Worm (Caenorhabditis elegans) whole organism, young adult: ENCODE results near the gene Y82E9BR.3.
A peak's percentile ranks its signal among the peaks of the same experiment; 100 is the strongest.

Experiments
- B0261.1 ChIP-seq: sonication (generic microtip); optimal IDR thresholded peaks from 2 replicates; lab custom pipeline; 2016; ENCODE audit warnings: mild to moderate bottlenecking, missing genetic modification characterization, moderate library complexity, missing compliant biosample characterization
- F10E7.11 ChIP-seq: sonication (generic microtip); optimal IDR thresholded peaks from 2 replicates; lab custom pipeline; 2017; ENCODE audit warnings: mild to moderate bottlenecking, missing genetic modification characterization, moderate library complexity, missing compliant biosample characterization
- F22D6.2 ChIP-seq: sonication (generic microtip); optimal IDR thresholded peaks from 2 replicates; lab custom pipeline; 2016; ENCODE audit warnings: mild to moderate bottlenecking, missing genetic modification characterization, missing compliant biosample characterization
- F23B12.7 ChIP-seq: sonication (generic microtip); optimal IDR thresholded peaks from 2 replicates; lab custom pipeline; 2017; ENCODE audit warnings: missing genetic modification characterization, mild to moderate bottlenecking, missing compliant biosample characterization, antibody characterized with exemption, moderate library complexity; ENCODE audit not compliant: insufficient read depth
- F39B2.1 ChIP-seq: fragments of 200-800 bp; sonication (Bioruptor generic); IDR thresholded peaks from 2 replicates; pipeline ENCODE4 v1.3.6; 2022; ENCODE audit warnings: missing genetic modification reagents, missing genetic modification characterization, missing compliant biosample characterization
- F57A8.1 ChIP-seq: fragments of 200-800 bp; sonication (Bioruptor generic); optimal IDR thresholded peaks from 2 replicates; lab custom pipeline; 2018; ENCODE audit warnings: mild to moderate bottlenecking, missing genetic modification characterization, moderate library complexity, missing compliant biosample characterization
- K11D2.4 ChIP-seq: fragments of 200-800 bp; sonication (Bioruptor generic); IDR thresholded peaks from 2 replicates; pipeline ENCODE4 v1.3.6; 2022; ENCODE audit warnings: missing genetic modification reagents, missing genetic modification characterization, missing compliant biosample characterization
- T07F8.4 ChIP-seq: sonication (generic microtip); optimal IDR thresholded peaks from 2 replicates; lab custom pipeline; 2016; ENCODE audit warnings: mild to moderate bottlenecking, missing genetic modification characterization, moderate library complexity, missing compliant biosample characterization
- Y53G8AR.9 ChIP-seq: fragments of 200-800 bp; sonication (Bioruptor generic); conservative IDR thresholded peaks from 2 replicates; pipeline ENCODE4 v1.3.6; 2022; ENCODE audit warnings: missing genetic modification reagents, missing genetic modification characterization, missing compliant biosample characterization
- Y56A3A.18 ChIP-seq: fragments of 200-800 bp; sonication (Bioruptor generic); IDR thresholded peaks from 2 replicates; pipeline ENCODE4 v1.3.6; 2022; ENCODE audit warnings: missing genetic modification reagents, missing genetic modification characterization, missing compliant biosample characterization
- Y67H2A.10 ChIP-seq: fragments of 200-800 bp; sonication (Bioruptor generic); conservative IDR thresholded peaks from 2 replicates; pipeline ENCODE4 v1.3.6; 2022; ENCODE audit warnings: missing genetic modification reagents, missing genetic modification characterization, missing compliant biosample characterization
- aptf-3 ChIP-seq: fragments of 200-800 bp; sonication (Bioruptor generic); IDR thresholded peaks from 2 replicates; pipeline ENCODE4 v1.3.6; 2022; ENCODE audit warnings: missing genetic modification characterization, missing compliant biosample characterization
- athp-1 ChIP-seq: sonication (generic microtip); optimal IDR thresholded peaks from 2 replicates; lab custom pipeline; 2017; ENCODE audit warnings: mild to moderate bottlenecking, missing genetic modification characterization, missing compliant biosample characterization
- attf-3 ChIP-seq: fragments of 200-800 bp; sonication (Bioruptor generic); conservative IDR thresholded peaks from 2 replicates; pipeline ENCODE4 v1.3.6; 2022; ENCODE audit warnings: missing genetic modification reagents, missing genetic modification characterization, missing compliant biosample characterization
- cebp-1 ChIP-seq, 2 experiments: fragments of 200-800 bp in 1 of 2; sonication (Bioruptor generic) in 1 of 2; sonication (generic microtip) in 1 of 2; IDR thresholded peaks in 1 of 2; optimal IDR thresholded peaks in 1 of 2; 2 replicates each; pipeline versions ENCODE4 v1.3.6 to Lab custom; 2017 to 2022; ENCODE audit warnings: missing compliant biosample characterization in 2 of 2, missing genetic modification characterization in 2 of 2, mild to moderate bottlenecking in 1 of 2, missing genetic modification reagents in 1 of 2, moderate library complexity in 1 of 2
- egl-18 ChIP-seq: fragments of 200-800 bp; sonication (Bioruptor generic); IDR thresholded peaks from 2 replicates; pipeline ENCODE4 v1.3.6; 2022; ENCODE audit warnings: missing genetic modification reagents, missing genetic modification characterization, missing compliant biosample characterization
- ets-4 ChIP-seq: fragments of 200-800 bp; sonication (Bioruptor generic); optimal IDR thresholded peaks from 2 replicates; lab custom pipeline; 2018; ENCODE audit warnings: mild to moderate bottlenecking, missing genetic modification characterization, missing compliant biosample characterization
- gei-17 ChIP-seq: fragments of 200-800 bp; sonication (Bioruptor generic); optimal IDR thresholded peaks from 2 replicates; lab custom pipeline; 2018; ENCODE audit warnings: mild to moderate bottlenecking, missing genetic modification characterization, missing compliant biosample characterization
- hmg-1.2 ChIP-seq: fragments of 200-800 bp; sonication (Bioruptor generic); IDR thresholded peaks from 2 replicates; pipeline ENCODE4 v1.3.6; 2022; ENCODE audit warnings: missing genetic modification reagents, missing genetic modification characterization, missing compliant biosample characterization
- lsl-1 ChIP-seq: fragments of 200-800 bp; sonication (Bioruptor generic); optimal IDR thresholded peaks from 2 replicates; lab custom pipeline; 2018; ENCODE audit warnings: mild to moderate bottlenecking, missing genetic modification characterization, moderate library complexity, missing compliant biosample characterization
- madf-6 ChIP-seq: fragments of 200-800 bp; sonication (Bioruptor generic); IDR thresholded peaks from 2 replicates; pipeline ENCODE4 v1.3.6; 2022; ENCODE audit warnings: missing genetic modification reagents, missing genetic modification characterization, missing compliant biosample characterization
- nfya-2 ChIP-seq: fragments of 200-800 bp; sonication (Bioruptor generic); IDR thresholded peaks from 2 replicates; pipeline ENCODE4 v1.3.6; 2022; ENCODE audit warnings: missing genetic modification reagents, missing genetic modification characterization, missing compliant biosample characterization
- nfyb-1 ChIP-seq: fragments of 200-800 bp; sonication (Bioruptor generic); IDR thresholded peaks from 2 replicates; pipeline ENCODE4 v1.3.6; 2022; ENCODE audit warnings: missing genetic modification reagents, missing genetic modification characterization, missing compliant biosample characterization
- nhr-179 ChIP-seq: sonication (generic microtip); optimal IDR thresholded peaks from 2 replicates; lab custom pipeline; 2016; ENCODE audit warnings: mild to moderate bottlenecking, missing genetic modification characterization, missing compliant biosample characterization
- rpc-1 ChIP-seq, 2 experiments: fragments of 150-350 bp in 1 of 2; sonication (generic microtip) in 1 of 2; optimal IDR thresholded peaks; 2 replicates each; lab custom pipeline; 2014 to 2018; ENCODE audit warnings: missing biosample characterization in 1 of 2, missing genetic modification characterization in 1 of 2, missing genetic modification reagents in 1 of 2, missing genotype in 1 of 2
- sea-2 ChIP-seq: fragments of 200-800 bp; sonication (Bioruptor generic); IDR thresholded peaks from 2 replicates; pipeline ENCODE4 v1.3.6; 2022; ENCODE audit warnings: missing genetic modification characterization, missing compliant biosample characterization
- snpc-3.4 ChIP-seq: sonication (generic microtip); optimal IDR thresholded peaks from 2 replicates; lab custom pipeline; 2017; ENCODE audit warnings: missing genetic modification characterization, mild to moderate bottlenecking, missing compliant biosample characterization, antibody characterized with exemption, moderate library complexity, missing genotype, missing genetic modification reagents
- somi-1 ChIP-seq: fragments of 200-800 bp; sonication (Bioruptor generic); optimal IDR thresholded peaks from 2 replicates; lab custom pipeline; 2018; ENCODE audit warnings: mild to moderate bottlenecking, missing genetic modification characterization, missing compliant biosample characterization
- tbx-9 ChIP-seq: sonication (generic microtip); optimal IDR thresholded peaks from 2 replicates; lab custom pipeline; 2016; ENCODE audit warnings: borderline replicate concordance, missing genetic modification characterization, inconsistent platforms, missing compliant biosample characterization
- zfh-2 ChIP-seq: fragments of 200-800 bp; sonication (Bioruptor generic); conservative IDR thresholded peaks from 2 replicates; pipeline ENCODE4 v1.3.6; 2022; ENCODE audit warnings: missing genetic modification reagents, missing genetic modification characterization, missing compliant biosample characterization
- ztf-25 ChIP-seq: fragments of 200-800 bp; sonication (Bioruptor generic); IDR thresholded peaks from 2 replicates; pipeline ENCODE4 v1.3.6; 2022; ENCODE audit warnings: missing genetic modification reagents, missing genetic modification characterization, missing compliant biosample characterization
- ztf-3 ChIP-seq: fragments of 200-800 bp; sonication (Bioruptor generic); optimal IDR thresholded peaks from 2 replicates; lab custom pipeline; 2018; ENCODE audit warnings: mild to moderate bottlenecking, missing genetic modification characterization, missing compliant biosample characterization

The Y82E9BR.3 gene

DNA sequence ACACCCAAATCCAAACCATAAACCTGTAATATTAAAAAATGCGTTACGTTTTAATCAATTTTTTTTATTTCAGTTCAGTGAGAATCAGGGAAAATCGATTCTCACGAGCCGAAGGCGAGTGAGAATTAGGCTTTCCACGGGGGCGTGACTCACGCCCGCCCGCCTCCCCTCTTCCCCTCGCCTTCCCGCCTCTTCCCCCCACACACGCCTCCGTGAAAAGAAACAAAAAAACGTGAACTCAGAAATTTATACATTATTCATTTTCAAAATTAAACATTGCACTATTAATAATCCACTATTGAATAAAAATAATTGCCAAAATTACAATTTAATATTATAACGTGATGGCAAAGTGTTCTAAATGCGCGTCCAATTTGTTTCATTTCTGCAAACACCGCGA is 27.8 kb downstream of the Y82E9BR.3 start:
- TF ChIP-seq zfh-2 (GFP tag; lab: Robert Waterston, UW) (peak; percentile 65; the same call in 1 of the 2 replicates), ztf-25 (GFP tag; lab: Robert Waterston, UW) (no peak)

DNA sequence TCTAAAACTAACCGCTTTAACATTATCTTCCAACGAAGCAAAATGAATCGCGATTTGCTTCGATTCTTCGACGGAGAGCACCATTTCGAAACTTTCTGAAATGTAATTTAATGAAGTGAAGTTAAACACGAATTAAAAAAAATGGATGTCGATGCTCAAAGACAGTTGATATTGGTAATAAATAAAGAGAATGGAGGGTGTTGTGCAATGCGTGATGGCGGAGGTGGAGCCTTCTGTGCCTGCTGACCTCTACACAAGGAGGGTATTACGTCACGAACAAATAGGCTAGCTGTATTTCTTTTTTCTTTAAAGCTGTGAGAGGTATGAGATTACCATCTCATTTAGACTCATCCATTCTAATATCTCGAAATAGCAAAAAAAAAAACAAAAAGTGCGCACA is 36.7 kb downstream of the Y82E9BR.3 start, which contains the start of gene Y82E9BR.17:
Gene Y82E9BR.17, minus strand, starts transcription at position 101 of the 400 bp plus-strand sequence.
- no peak for TF ChIP-seq aptf-3 (GFP tag; lab: Robert Waterston, UW)
- TF ChIP-seq B0261.1 (tag; lab: Kevin White, UChicago), result no peak
- no peak for TF ChIP-seq ztf-3 (GFP tag; lab: Kevin White, UChicago)
- no peak for TF ChIP-seq T07F8.4 (tag; lab: Kevin White, UChicago)
- no peak for TF ChIP-seq Y67H2A.10
- TF ChIP-seq F22D6.2 (tag; lab: Kevin White, UChicago), result no peak
- TF ChIP-seq F23B12.7 (tag; lab: Kevin White, UChicago), result no peak
- TF ChIP-seq hmg-1.2 (GFP tag; lab: Robert Waterston, UW), result no peak
- TF ChIP-seq nfya-2 (GFP tag; lab: Robert Waterston, UW), result no peak
- no peak for TF ChIP-seq snpc-3.4
- TF ChIP-seq lsl-1 (GFP tag; lab: Kevin White, UChicago), result no peak
- no peak for TF ChIP-seq Y53G8AR.9 (GFP tag; lab: Robert Waterston, UW)
- TF ChIP-seq attf-3 (GFP tag; lab: Robert Waterston, UW), result no peak
- no peak for TF ChIP-seq F57A8.1 (GFP tag; lab: Kevin White, UChicago)
- TF ChIP-seq madf-6, result no peak
- TF ChIP-seq sea-2 (GFP tag; lab: Robert Waterston, UW), result no peak
- TF ChIP-seq rpc-1 (optimal IDR thresholded peaks at IDR 0.05; lab: Kevin White, UChicago), result no peak
- TF ChIP-seq rpc-1 (tag; optimal IDR thresholded peaks at IDR 0.05; lab: Kevin White, UChicago), result no peak
- no peak for TF ChIP-seq egl-18 (GFP tag; lab: Robert Waterston, UW)
- no peak for TF ChIP-seq somi-1 (GFP tag; lab: Kevin White, UChicago)
- TF ChIP-seq athp-1 (tag; lab: Kevin White, UChicago), result no peak

DNA sequence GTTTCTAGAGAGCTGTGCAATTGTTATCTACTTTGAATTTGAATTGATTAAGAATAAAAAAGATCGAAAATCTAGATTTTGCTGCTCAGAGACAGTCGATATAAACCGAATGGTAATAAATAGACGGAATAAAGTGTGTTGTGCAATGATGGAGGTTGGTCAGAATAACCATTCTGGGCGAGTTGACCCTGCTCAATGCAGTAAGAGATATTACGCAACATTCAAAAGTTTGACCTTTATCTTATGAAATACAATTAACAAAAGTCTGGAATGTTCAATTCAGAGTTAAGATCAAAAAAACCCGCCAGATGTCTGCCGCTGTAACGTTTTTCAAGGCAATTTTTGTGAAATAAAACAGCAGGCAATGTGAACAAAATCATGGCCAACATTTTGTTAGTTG is 37.9 kb downstream of the Y82E9BR.3 start:
- no peak for TF ChIP-seq cebp-1 (GFP tag; IDR thresholded peaks at IDR 0.05; lab: Robert Waterston, UW)
- TF ChIP-seq cebp-1 (tag; optimal IDR thresholded peaks at IDR 0.05; lab: Kevin White, UChicago), result no peak
- TF ChIP-seq Y56A3A.18, result no peak
- no peak for TF ChIP-seq F10E7.11 (tag; lab: Kevin White, UChicago)
- TF ChIP-seq nhr-179 (tag; lab: Kevin White, UChicago), result no peak
- no peak for TF ChIP-seq nfyb-1 (GFP tag; lab: Robert Waterston, UW)
- TF ChIP-seq gei-17 (GFP tag; lab: Kevin White, UChicago), result no peak
- TF ChIP-seq F39B2.1, result no peak
- no peak for TF ChIP-seq F23B12.7 (tag; lab: Kevin White, UChicago)
- TF ChIP-seq tbx-9, result no peak
- TF ChIP-seq ets-4 (GFP tag; lab: Kevin White, UChicago), result no peak
- TF ChIP-seq rpc-1 (optimal IDR thresholded peaks at IDR 0.05; lab: Kevin White, UChicago), result no peak
- TF ChIP-seq rpc-1 (tag; optimal IDR thresholded peaks at IDR 0.05; lab: Kevin White, UChicago), result no peak
- TF ChIP-seq K11D2.4 (GFP tag; lab: Robert Waterston, UW), result no peak
